Fruit fly (Drosophila melanogaster) whole organism, wandering third instar larva: ENCODE data around the gene Lkr.

Experiments used
- HLH106 ChIP-seq: fragments of 200-800 bp; optimal IDR thresholded peaks from 3 replicates; lab custom pipeline; 2019; ENCODE audit warnings: missing biosample characterization, mild to moderate bottlenecking, missing genetic modification characterization, moderate library complexity
- Myc ChIP-seq: fragments of >200 bp; optimal IDR thresholded peaks from 2 replicates; lab custom pipeline; 2017
- OdsH ChIP-seq: fragments of 200-800 bp; sonication (Bioruptor generic); optimal IDR thresholded peaks from 2 replicates; lab custom pipeline; 2016; ENCODE audit warnings: missing biosample characterization, mild to moderate bottlenecking, missing genetic modification characterization
- dsf ChIP-seq: sonication (Bioruptor generic); optimal IDR thresholded peaks from 2 replicates; lab custom pipeline; 2016; ENCODE audit warnings: missing biosample characterization, missing genetic modification characterization, borderline replicate concordance
- ey ChIP-seq: fragments of 200-800 bp; sonication (Bioruptor generic); optimal IDR thresholded peaks from 2 replicates; lab custom pipeline; 2016; ENCODE audit warnings: missing biosample characterization, missing genetic modification characterization
- h ChIP-seq: fragments of 200-800 bp; sonication (Bioruptor generic); optimal IDR thresholded peaks from 3 replicates; lab custom pipeline; 2016; ENCODE audit warnings: missing biosample characterization, mild to moderate bottlenecking, missing genetic modification characterization
- pan ChIP-seq: fragments of >200 bp; optimal IDR thresholded peaks from 2 replicates; lab custom pipeline; 2017
- psq ChIP-seq: fragments of 200-800 bp; sonication (Bioruptor generic); optimal IDR thresholded peaks from 3 replicates; lab custom pipeline; 2017; ENCODE audit warnings: missing biosample characterization, mild to moderate bottlenecking, missing genetic modification characterization, moderate library complexity
- tai ChIP-seq: sonication (Bioruptor generic); optimal IDR thresholded peaks from 2 replicates; lab custom pipeline; 2016; ENCODE audit warnings: missing biosample characterization, missing genetic modification characterization
- usp ChIP-seq: fragments of >200 bp; optimal IDR thresholded peaks from 2 replicates; lab custom pipeline; 2017; ENCODE audit warnings: missing biosample characterization, missing genetic modification characterization

DNA sequence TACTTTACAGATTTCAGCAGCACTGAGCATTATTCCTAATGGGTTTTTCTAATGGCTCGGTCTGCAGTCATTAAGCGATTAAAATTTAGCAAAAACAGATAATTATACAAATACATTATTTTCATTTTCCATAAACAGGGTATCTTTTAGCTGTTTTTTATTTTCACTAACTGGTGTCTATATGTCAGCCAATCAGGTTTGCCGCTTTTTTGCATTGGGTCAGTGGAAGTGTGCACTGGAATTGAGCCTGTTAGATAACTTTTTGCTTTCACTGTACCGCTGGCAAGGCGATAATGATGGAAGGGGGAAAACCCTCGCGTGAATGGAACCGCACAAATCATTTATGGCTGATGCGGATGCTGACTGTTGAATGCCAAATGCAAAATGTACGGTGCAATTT is 46.4 kb upstream of the Lkr start:
- TF ChIP-seq HLH106 (tag; lab: Kevin White, UChicago), result no peak
- TF ChIP-seq Myc (lab: Kevin White, UChicago), result no peak
- no peak for TF ChIP-seq usp (GFP tag; lab: Kevin White, UChicago)
- no peak for TF ChIP-seq tai (GFP tag; lab: Kevin White, UChicago)
- TF ChIP-seq OdsH (GFP tag; lab: Kevin White, UChicago), result no peak
- TF ChIP-seq psq (GFP tag; lab: Kevin White, UChicago), result no peak
- no peak for TF ChIP-seq h (GFP tag; lab: Kevin White, UChicago)
- no peak for TF ChIP-seq dsf (GFP tag; lab: Kevin White, UChicago)
- no peak for TF ChIP-seq pan (lab: Kevin White, UChicago)
- TF ChIP-seq ey (GFP tag; lab: Kevin White, UChicago), result no peak
